Worm (Caenorhabditis elegans) whole organism, early embryonic: ENCODE results near the gene nhr-236.

ENCODE experiments used
- ama-1 ChIP-seq: fragments of 150-350 bp; optimal IDR thresholded peaks from 2 replicates; lab custom pipeline; 2014
- ceh-36 ChIP-seq: sonication (generic microtip); optimal IDR thresholded peaks from 2 replicates; lab custom pipeline; 2016; ENCODE audit warnings: missing genetic modification characterization, inconsistent platforms, missing compliant biosample characterization
- ets-7 ChIP-seq: sonication (generic microtip); optimal IDR thresholded peaks from 2 replicates; lab custom pipeline; 2016; ENCODE audit warnings: missing genotype, missing genetic modification characterization, missing compliant biosample characterization
- hmbx-1 ChIP-seq: sonication (generic microtip); optimal IDR thresholded peaks from 2 replicates; lab custom pipeline; 2016; ENCODE audit warnings: mild to moderate bottlenecking, missing genetic modification characterization, missing compliant biosample characterization
- hnd-1 ChIP-seq: sonication (generic microtip); optimal IDR thresholded peaks from 2 replicates; lab custom pipeline; 2016; ENCODE audit warnings: missing genetic modification characterization, missing compliant biosample characterization
- pes-1 ChIP-seq: fragments of 200-800 bp; sonication (Bioruptor generic); IDR thresholded peaks from 2 replicates; pipeline ENCODE4 v1.3.6; 2022; ENCODE audit warnings: missing genetic modification reagents, missing genetic modification characterization, missing compliant biosample characterization

DNA sequence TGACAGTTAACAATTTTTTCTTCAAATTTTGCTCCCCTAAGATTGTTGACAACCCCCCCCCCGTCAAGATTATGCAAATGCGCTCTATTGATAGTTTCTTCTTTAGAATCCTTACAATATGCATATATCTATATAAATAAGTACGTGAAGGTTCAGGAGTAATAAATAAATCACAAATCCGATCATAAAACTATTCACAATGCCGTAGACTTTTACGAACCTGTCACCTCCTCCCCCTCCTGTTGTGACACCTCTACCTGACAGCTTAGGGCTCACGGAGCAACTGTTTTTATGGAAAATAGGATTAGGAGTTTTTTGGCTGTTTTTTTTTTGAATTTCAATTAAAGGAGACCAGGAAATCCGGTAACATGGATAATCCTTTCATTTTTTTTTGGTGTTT lies 37.3 kb downstream of the nhr-236 start:
- TF ChIP-seq ets-7 (tag; lab: Kevin White, UChicago) (no peak), hmbx-1 (tag; lab: Kevin White, UChicago) (no peak), pes-1 (GFP tag; lab: Robert Waterston, UW) (no peak), ceh-36 (tag; lab: Kevin White, UChicago) (no peak), ama-1 (no peak), hnd-1 (no peak)
